Worm (Caenorhabditis elegans) whole organism, L4 larva: Measurements from ENCODE around the gene clec-185.

Source experiments
- F10B5.3 ChIP-seq: sonication (generic microtip); optimal IDR thresholded peaks from 2 replicates; lab custom pipeline; 2016; ENCODE audit warnings: mild to moderate bottlenecking, missing genetic modification characterization, missing compliant biosample characterization
- F44E2.7 ChIP-seq: fragments of 200-800 bp; sonication (Bioruptor generic); IDR thresholded peaks from 2 replicates; pipeline ENCODE4 v2.1.2; 2022; ENCODE audit warnings: missing genetic modification characterization, missing compliant biosample characterization
- F49E8.2 ChIP-seq: sonication (generic microtip); optimal IDR thresholded peaks from 2 replicates; lab custom pipeline; 2016; ENCODE audit warnings: missing compliant biosample characterization, mild to moderate bottlenecking, missing genetic modification characterization, borderline replicate concordance
- R02D3.7 ChIP-seq: fragments of 150-350 bp; sonication (generic microtip); optimal IDR thresholded peaks from 3 replicates; lab custom pipeline; 2014; ENCODE audit warnings: missing biosample characterization, missing genetic modification characterization
- T20F7.1 ChIP-seq: fragments of 200-800 bp; sonication (Bioruptor generic); optimal IDR thresholded peaks from 2 replicates; lab custom pipeline; 2018; ENCODE audit warnings: mild to moderate bottlenecking, missing genetic modification characterization, missing compliant biosample characterization
- Y105C5A.15 ChIP-seq: fragments of 200-800 bp; sonication (Bioruptor generic); IDR thresholded peaks from 2 replicates; pipeline ENCODE4 v1.3.6; 2022; ENCODE audit warnings: missing genetic modification characterization, missing compliant biosample characterization
- Y48G9A.11 ChIP-seq: fragments of 200-800 bp; sonication (Bioruptor generic); IDR thresholded peaks from 2 replicates; pipeline ENCODE4 v1.3.6; 2022; ENCODE audit warnings: missing genetic modification reagents, missing genetic modification characterization, missing compliant biosample characterization
- Y5F2A.4 ChIP-seq: fragments of 200-800 bp; sonication (Bioruptor generic); optimal IDR thresholded peaks from 2 replicates; lab custom pipeline; 2018; ENCODE audit warnings: mild to moderate bottlenecking, missing genetic modification characterization, missing compliant biosample characterization
- Y75B8A.6 ChIP-seq: fragments of 200-800 bp; sonication (Bioruptor generic); IDR thresholded peaks from 2 replicates; pipeline ENCODE4 v1.3.6; 2022; ENCODE audit warnings: missing genetic modification reagents, missing genetic modification characterization, missing compliant biosample characterization
- ZK337.2 ChIP-seq: fragments of 200-800 bp; sonication (Bioruptor generic); IDR thresholded peaks from 2 replicates; pipeline ENCODE4 v1.3.6; 2022; ENCODE audit warnings: missing genetic modification reagents, missing genetic modification characterization, missing compliant biosample characterization
- aha-1 ChIP-seq: fragments of 150-350 bp; peaks from one replicate; lab custom pipeline; 2014; ENCODE audit warnings: missing biosample characterization, missing genetic modification characterization
- ama-1 ChIP-seq: fragments of 150-350 bp; optimal IDR thresholded peaks from 2 replicates; lab custom pipeline; 2014; ENCODE audit warnings: inconsistent platforms, mixed read lengths
- attf-4 ChIP-seq: sonication (generic microtip); optimal IDR thresholded peaks from 3 replicates; lab custom pipeline; 2017; ENCODE audit warnings: missing biosample characterization, missing genetic modification characterization
- ceh-20 ChIP-seq: fragments of 200-800 bp; sonication (Bioruptor generic); IDR thresholded peaks from 2 replicates; pipeline ENCODE4 v1.3.6; 2022; ENCODE audit warnings: missing genetic modification reagents, missing genetic modification characterization, missing compliant biosample characterization
- ceh-32 ChIP-seq: sonication (generic microtip); optimal IDR thresholded peaks from 2 replicates; lab custom pipeline; 2016; ENCODE audit warnings: mild to moderate bottlenecking, missing genetic modification characterization, missing compliant biosample characterization; ENCODE audit not compliant: poor library complexity
- ceh-62 ChIP-seq: sonication (generic microtip); optimal IDR thresholded peaks from 2 replicates; lab custom pipeline; 2017; ENCODE audit warnings: missing biosample characterization, missing genetic modification characterization
- ceh-82 ChIP-seq: sonication (generic microtip); optimal IDR thresholded peaks from 2 replicates; lab custom pipeline; 2017; ENCODE audit warnings: missing biosample characterization, missing genetic modification characterization
- ces-1 ChIP-seq: fragments of 150-350 bp; sonication (generic microtip); optimal IDR thresholded peaks from 4 replicates; lab custom pipeline; 2014; ENCODE audit warnings: missing biosample characterization, missing genetic modification reagents, missing genetic modification characterization
- daf-12 ChIP-seq: fragments of 150-350 bp; optimal IDR thresholded peaks from 2 replicates; lab custom pipeline; 2014; ENCODE audit warnings: missing biosample characterization, missing genetic modification reagents, missing genetic modification characterization
- dmd-9 ChIP-seq: fragments of 200-800 bp; sonication (Bioruptor generic); IDR thresholded peaks from 2 replicates; pipeline ENCODE4 v1.3.6; 2022; ENCODE audit warnings: missing genetic modification reagents, missing genetic modification characterization, missing compliant biosample characterization
- duxl-1 ChIP-seq: sonication (generic microtip); optimal IDR thresholded peaks from 2 replicates; lab custom pipeline; 2016; ENCODE audit warnings: mild to moderate bottlenecking, missing genetic modification characterization, moderate library complexity, missing compliant biosample characterization; ENCODE audit not compliant: poor library complexity
- gei-8 ChIP-seq: fragments of 200-800 bp; sonication (Bioruptor generic); optimal IDR thresholded peaks from 2 replicates; lab custom pipeline; 2018; ENCODE audit warnings: mild to moderate bottlenecking, missing genetic modification characterization, missing compliant biosample characterization
- hlh-11 ChIP-seq: fragments of 200-800 bp; sonication (Bioruptor generic); optimal IDR thresholded peaks from 2 replicates; lab custom pipeline; 2018; ENCODE audit warnings: mild to moderate bottlenecking, missing genetic modification characterization, missing compliant biosample characterization
- hlh-30 ChIP-seq: sonication (generic microtip); optimal IDR thresholded peaks from 2 replicates; lab custom pipeline; 2017; ENCODE audit warnings: antibody characterized with exemption, mild to moderate bottlenecking, missing genetic modification characterization, missing compliant biosample characterization; ENCODE audit not compliant: insufficient read depth
- jun-1 ChIP-seq: fragments of 150-350 bp; optimal IDR thresholded peaks from 2 replicates; lab custom pipeline; 2014; ENCODE audit warnings: missing biosample characterization, missing genetic modification reagents, missing genetic modification characterization
- lin-13 ChIP-seq: fragments of 150-350 bp; optimal IDR thresholded peaks from 2 replicates; lab custom pipeline; 2014; ENCODE audit warnings: missing biosample characterization, missing genetic modification reagents, missing genetic modification characterization
- lin-15B ChIP-seq: fragments of 150-350 bp; sonication (generic microtip); optimal IDR thresholded peaks from 3 replicates; lab custom pipeline; 2014; ENCODE audit warnings: missing biosample characterization, missing genetic modification characterization
- lin-38 ChIP-seq: fragments of 200-800 bp; sonication (Bioruptor generic); IDR thresholded peaks from 2 replicates; pipeline ENCODE4 v1.3.6; 2022; ENCODE audit warnings: missing genetic modification reagents, missing genetic modification characterization, missing compliant biosample characterization
- lin-39 ChIP-seq: fragments of 150-350 bp; optimal IDR thresholded peaks from 2 replicates; lab custom pipeline; 2014; ENCODE audit warnings: missing biosample characterization, missing genetic modification reagents, missing genetic modification characterization
- lsy-2 ChIP-seq, 2 experiments: fragments of 150-350 bp in 1 of 2; sonication (generic microtip) in 1 of 2; optimal IDR thresholded peaks; 2 replicates each; lab custom pipeline; 2014 to 2017; ENCODE audit warnings: missing biosample characterization in 2 of 2, missing genetic modification characterization in 2 of 2
- mep-1 ChIP-seq: fragments of 150-350 bp; sonication (generic microtip); optimal IDR thresholded peaks from 3 replicates; lab custom pipeline; 2014; ENCODE audit warnings: missing biosample characterization, missing genetic modification characterization
- mes-2 ChIP-seq: sonication (generic microtip); optimal IDR thresholded peaks from 2 replicates; lab custom pipeline; 2016; ENCODE audit warnings: missing genotype, mild to moderate bottlenecking, missing genetic modification characterization, missing compliant biosample characterization; ENCODE audit not compliant: poor library complexity, severe bottlenecking
- mxl-2 ChIP-seq: fragments of 200-800 bp; sonication (Bioruptor generic); conservative IDR thresholded peaks from 2 replicates; pipeline ENCODE4 v1.3.6; 2022; ENCODE audit warnings: missing genetic modification reagents, missing genetic modification characterization, missing compliant biosample characterization
- nhr-10 ChIP-seq: fragments of 150-350 bp; optimal IDR thresholded peaks from 2 replicates; lab custom pipeline; 2014; ENCODE audit warnings: missing biosample characterization, missing genetic modification characterization
- nhr-11 ChIP-seq: fragments of 150-350 bp; optimal IDR thresholded peaks from 2 replicates; lab custom pipeline; 2014; ENCODE audit warnings: missing biosample characterization, missing genetic modification characterization
- nhr-237 ChIP-seq: sonication (generic microtip); optimal IDR thresholded peaks from 2 replicates; lab custom pipeline; 2017; ENCODE audit warnings: missing biosample characterization, missing genetic modification characterization
- nhr-25 ChIP-seq: sonication (generic microtip); optimal IDR thresholded peaks from 2 replicates; lab custom pipeline; 2017; ENCODE audit warnings: missing genetic modification characterization, mild to moderate bottlenecking, missing compliant biosample characterization, antibody characterized with exemption, moderate library complexity, borderline replicate concordance; ENCODE audit not compliant: insufficient read depth
- nhr-48 ChIP-seq: sonication (generic microtip); optimal IDR thresholded peaks from 2 replicates; lab custom pipeline; 2016; ENCODE audit warnings: mild to moderate bottlenecking, missing genetic modification characterization, missing compliant biosample characterization
- nhr-6 ChIP-seq: fragments of 150-350 bp; optimal IDR thresholded peaks from 2 replicates; lab custom pipeline; 2014; ENCODE audit warnings: missing biosample characterization, missing genetic modification characterization
- pha-4 ChIP-seq, 2 experiments: fragments of 150-350 bp in 1 of 2; fragments of 200-800 bp in 1 of 2; sonication (Bioruptor generic) in 1 of 2; IDR thresholded peaks in 1 of 2; optimal IDR thresholded peaks in 1 of 2; 2 replicates each; pipeline versions ENCODE4 v1.3.6 to Lab custom; 2014 to 2022; ENCODE audit warnings: missing genetic modification characterization in 2 of 2, missing genetic modification reagents in 2 of 2, missing biosample characterization in 1 of 2, missing compliant biosample characterization in 1 of 2
- php-3 ChIP-seq: fragments of 200-800 bp; sonication (Bioruptor generic); IDR thresholded peaks from 2 replicates; pipeline ENCODE4 v1.3.6; 2022; ENCODE audit warnings: missing genetic modification reagents, missing genetic modification characterization, missing compliant biosample characterization
- pqm-1 ChIP-seq: sonication (generic microtip); optimal IDR thresholded peaks from 2 replicates; lab custom pipeline; 2017; ENCODE audit warnings: missing biosample characterization, missing genetic modification characterization
- rbr-2 ChIP-seq: sonication (generic microtip); optimal IDR thresholded peaks from 2 replicates; lab custom pipeline; 2016; ENCODE audit warnings: missing genotype, missing genetic modification characterization, missing compliant biosample characterization
- saeg-2 ChIP-seq: fragments of 200-800 bp; sonication (Bioruptor generic); IDR thresholded peaks from 2 replicates; pipeline ENCODE4 v1.3.6; 2022; ENCODE audit warnings: missing genetic modification reagents, missing genetic modification characterization, missing compliant biosample characterization
- skn-1 ChIP-seq: fragments of 150-350 bp; optimal IDR thresholded peaks from 2 replicates; lab custom pipeline; 2014; ENCODE audit warnings: missing biosample characterization, missing genetic modification characterization
- snpc-4 ChIP-seq: fragments of 150-350 bp; optimal IDR thresholded peaks from 2 replicates; lab custom pipeline; 2014; ENCODE audit warnings: missing biosample characterization, missing genetic modification characterization
- spr-1 ChIP-seq: sonication (generic microtip); optimal IDR thresholded peaks from 2 replicates; lab custom pipeline; 2016; ENCODE audit warnings: mild to moderate bottlenecking, missing genetic modification characterization, missing compliant biosample characterization
- tag-97 ChIP-seq: fragments of 200-800 bp; sonication (Bioruptor generic); IDR thresholded peaks from 2 replicates; pipeline ENCODE4 v1.3.6; 2022; ENCODE audit warnings: missing genetic modification characterization, missing compliant biosample characterization
- unc-130 ChIP-seq: sonication (generic microtip); optimal IDR thresholded peaks from 2 replicates; lab custom pipeline; 2016; ENCODE audit warnings: missing genetic modification reagents, missing genetic modification characterization, missing compliant biosample characterization
- vab-7 ChIP-seq: fragments of 200-800 bp; sonication (Bioruptor generic); IDR thresholded peaks from 2 replicates; pipeline ENCODE4 v1.3.6; 2022; ENCODE audit warnings: missing genetic modification reagents, missing genetic modification characterization, missing compliant biosample characterization
- zfp-3 ChIP-seq: fragments of 200-800 bp; sonication (Bioruptor generic); conservative IDR thresholded peaks from 2 replicates; pipeline ENCODE4 v1.3.6; 2022; ENCODE audit warnings: missing genetic modification reagents, missing genetic modification characterization, missing compliant biosample characterization
- zip-11 ChIP-seq: fragments of 200-800 bp; sonication (Bioruptor generic); IDR thresholded peaks from 2 replicates; pipeline ENCODE4 v1.3.6; 2022; ENCODE audit warnings: missing genetic modification characterization, missing compliant biosample characterization

Gene clec-185

ce11 chrIV:12404137-12404536 is 34.3 kb upstream of the clec-185 start, which contains the start of gene gex-3:
gex-3 (plus strand) TSS chrIV:12404431.
- TF ChIP-seq hlh-30: peak; percentile 82
- TF ChIP-seq unc-130 (GFP tag; lab: Kevin White, UChicago): peak; percentile 71
- TF ChIP-seq nhr-11 (tag; lab: Kevin White, UChicago): peak; percentile 2
- TF ChIP-seq nhr-48 (tag; lab: Kevin White, UChicago): no peak
- TF ChIP-seq nhr-237 (tag; lab: Kevin White, UChicago): no peak
- no peak for TF ChIP-seq php-3 (GFP tag; lab: Robert Waterston, UW)
- no peak for TF ChIP-seq ama-1 (lab: Kevin White, UChicago)
- no peak for TF ChIP-seq mxl-2 (GFP tag; lab: Robert Waterston, UW)
- peak; percentile 25 for TF ChIP-seq nhr-25 (tag; lab: Kevin White, UChicago)
- no peak for TF ChIP-seq ceh-20 (GFP tag; lab: Robert Waterston, UW)
- TF ChIP-seq lsy-2 (tag; optimal IDR thresholded peaks at IDR 0.05; lab: Kevin White, UChicago): peak; percentile 61 to 95
- TF ChIP-seq ZK337.2 (GFP tag; lab: Robert Waterston, UW): no peak
- TF ChIP-seq Y48G9A.11 (GFP tag; lab: Robert Waterston, UW): no peak
- TF ChIP-seq R02D3.7 (tag; lab: Kevin White, UChicago): no peak
- TF ChIP-seq saeg-2 (GFP tag; lab: Robert Waterston, UW): no peak
- no peak for TF ChIP-seq F10B5.3 (tag; lab: Kevin White, UChicago)
- TF ChIP-seq attf-4 (tag; lab: Kevin White, UChicago): no peak
- no peak for TF ChIP-seq Y75B8A.6 (GFP tag; lab: Robert Waterston, UW)
- TF ChIP-seq gei-8 (GFP tag; lab: Kevin White, UChicago): no peak
- no peak for TF ChIP-seq pha-4 (GFP tag; IDR thresholded peaks at IDR 0.05; lab: Robert Waterston, UW)
- TF ChIP-seq pha-4 (tag; optimal IDR thresholded peaks at IDR 0.05; lab: Kevin White, UChicago): peak; percentile 69
- no peak for TF ChIP-seq snpc-4 (tag; lab: Kevin White, UChicago)
- TF ChIP-seq ces-1: peak; percentile 92
- no peak for TF ChIP-seq skn-1
- TF ChIP-seq ceh-62: no peak
- TF ChIP-seq aha-1 (tag; lab: Kevin White, UChicago): peak; percentile 98
- TF ChIP-seq jun-1 (tag; lab: Kevin White, UChicago): no peak
- TF ChIP-seq zfp-3 (GFP tag; lab: Robert Waterston, UW): no peak
- no peak for TF ChIP-seq spr-1 (tag; lab: Kevin White, UChicago)
- no peak for TF ChIP-seq daf-12 (tag; lab: Kevin White, UChicago)
- no peak for TF ChIP-seq zip-11 (GFP tag; lab: Robert Waterston, UW)
- no peak for TF ChIP-seq nhr-10
- TF ChIP-seq ceh-82 (tag; lab: Kevin White, UChicago): no peak
- peak; percentile 86 for TF ChIP-seq nhr-6 (tag; lab: Kevin White, UChicago)
- TF ChIP-seq mes-2: peak; percentile 92
- TF ChIP-seq Y5F2A.4: no peak
- no peak for TF ChIP-seq tag-97 (GFP tag; lab: Robert Waterston, UW)
- peak; percentile 97 for TF ChIP-seq lin-38 (GFP tag; lab: Robert Waterston, UW)
- peak; percentile 87 for TF ChIP-seq lin-13
- TF ChIP-seq hlh-11 (tag; lab: Kevin White, UChicago): peak; percentile 50
- TF ChIP-seq mep-1 (tag; lab: Kevin White, UChicago): peak; percentile 81
- TF ChIP-seq duxl-1: no peak
- TF ChIP-seq T20F7.1 (GFP tag; lab: Kevin White, UChicago): no peak
- no peak for TF ChIP-seq Y105C5A.15 (GFP tag; lab: Robert Waterston, UW)
- no peak for TF ChIP-seq F44E2.7 (GFP tag; lab: Robert Waterston, UW)
- no peak for TF ChIP-seq ceh-32 (tag; lab: Kevin White, UChicago)
- TF ChIP-seq vab-7: peak; percentile 58
- TF ChIP-seq lin-15B (tag; lab: Kevin White, UChicago): peak; percentile 61
- peak; percentile 54 for TF ChIP-seq rbr-2
- peak; percentile 31 for TF ChIP-seq F49E8.2 (tag; lab: Kevin White, UChicago)
- TF ChIP-seq lin-39 (tag; lab: Kevin White, UChicago): no peak
- no peak for TF ChIP-seq pqm-1
- no peak for TF ChIP-seq dmd-9
